Worm (Caenorhabditis elegans) whole organism, L4 larva: ENCODE results near the gene ref-2.

Experiments used
- ama-1 ChIP-seq: fragments of 150-350 bp; optimal IDR thresholded peaks from 2 replicates; lab custom pipeline; 2014; ENCODE audit warnings: inconsistent platforms, mixed read lengths
- nhr-11 ChIP-seq: fragments of 150-350 bp; optimal IDR thresholded peaks from 2 replicates; lab custom pipeline; 2014; ENCODE audit warnings: missing biosample characterization, missing genetic modification characterization

ce11 chrX:7715463-7715862 lies 28.6 kb upstream of the ref-2 start:
- TF ChIP-seq ama-1 (no peak), nhr-11 (tag; lab: Kevin White, UChicago) (peak; percentile 55)
